Worm (Caenorhabditis elegans): Measurements from ENCODE around the gene cul-2.

- no peak for TF ChIP-seq tab-1 (GFP tag; IDR thresholded peaks at IDR 0.05)
- no peak for TF ChIP-seq ztf-29 (GFP tag; IDR thresholded peaks at IDR 0.05)
- TF ChIP-seq ztf-23 (GFP tag; IDR thresholded peaks at IDR 0.05) = no peak
- TF ChIP-seq flt-1 (GFP tag; IDR thresholded peaks at IDR 0.05) = no peak
- TF ChIP-seq med-1 (GFP tag; optimal IDR thresholded peaks at IDR 0.05; ENCODE audit: insufficient read depth) = no peak
- TF ChIP-seq ref-1 (GFP tag; conservative IDR thresholded peaks at IDR 0.05) = no peak
- TF ChIP-seq cog-1 (tag; optimal IDR thresholded peaks at IDR 0.05) = no peak
- no peak for TF ChIP-seq T22C8.4 (GFP tag; IDR thresholded peaks at IDR 0.05)
These were observed 35.1 kb upstream of the cul-2 start for ce11 chrIII:13652010-13652409.
